Fruit fly (Drosophila melanogaster): ENCODE data around the gene zye.

Gene zye

DNA sequence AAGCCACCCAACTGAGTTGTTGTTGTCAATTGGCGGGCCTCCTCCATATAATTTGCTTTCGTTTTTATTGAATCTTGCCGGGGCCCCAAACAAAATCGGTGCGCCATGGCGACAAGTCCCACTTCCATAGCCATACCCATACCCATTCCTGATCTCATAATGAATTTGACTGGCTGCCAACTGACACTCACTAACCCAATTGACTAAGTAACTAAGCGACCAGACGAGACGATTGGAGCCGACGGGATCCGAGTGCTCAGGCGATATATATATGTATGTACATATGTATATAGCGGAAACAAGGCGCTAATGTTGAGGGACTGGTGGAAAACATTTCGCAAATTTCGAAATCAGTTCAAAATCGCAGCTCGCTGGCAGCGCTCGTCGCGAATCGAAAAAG lies 53.2 kb downstream of the zye start, which contains the start of gene Tdh:
Gene Tdh (plus strand): TSS at position 346 of the 400 bp plus-strand sequence.
- no peak for TF ChIP-seq Ets98B (GFP tag; IDR thresholded peaks at IDR 0.05)
- TF ChIP-seq rn (GFP tag; IDR thresholded peaks at IDR 0.05): no peak
- no peak for TF ChIP-seq CG15710 (tag; optimal IDR thresholded peaks at IDR 0.05)
- no peak for TF ChIP-seq CG9948 (tag; optimal IDR thresholded peaks at IDR 0.05)
- TF ChIP-seq D1 (tag; optimal IDR thresholded peaks at IDR 0.05): no peak
- TF ChIP-seq CG8159 (tag; optimal IDR thresholded peaks at IDR 0.05): no peak

dm6 chr3L:20467433-20467832 lies 54.0 kb downstream of the zye start:
- TF ChIP-seq gl (tag; optimal IDR thresholded peaks at IDR 0.05): no peak
- TF ChIP-seq Pif1B (GFP tag; optimal IDR thresholded peaks at IDR 0.05): no peak
- no peak for TF ChIP-seq CG8159 (tag; optimal IDR thresholded peaks at IDR 0.05)
- TF ChIP-seq CG13204 (GFP tag; optimal IDR thresholded peaks at IDR 0.05): no peak
- no peak for TF ChIP-seq CG15710 (tag; optimal IDR thresholded peaks at IDR 0.05)
- no peak for TF ChIP-seq Pif1A (GFP tag; optimal IDR thresholded peaks at IDR 0.05)
- TF ChIP-seq CG8301 (tag; optimal IDR thresholded peaks at IDR 0.05): no peak
- TF ChIP-seq rn (GFP tag; IDR thresholded peaks at IDR 0.05): no peak
- no peak for TF ChIP-seq CG17806 (tag; optimal IDR thresholded peaks at IDR 0.05)
- TF ChIP-seq CG32121 (GFP tag; IDR thresholded peaks at IDR 0.05): no peak
- no peak for TF ChIP-seq CG12605 (GFP tag; IDR thresholded peaks at IDR 0.05)
- TF ChIP-seq CG10348 (GFP tag; IDR thresholded peaks at IDR 0.05): no peak
- no peak for TF ChIP-seq CG14655 (GFP tag; optimal IDR thresholded peaks at IDR 0.05)

- TF ChIP-seq fd96Ca (GFP tag; IDR thresholded peaks at IDR 0.05): peak; percentile 80
- TF ChIP-seq CG14655 (GFP tag; optimal IDR thresholded peaks at IDR 0.05): peak; percentile 47
- TF ChIP-seq rn (GFP tag; IDR thresholded peaks at IDR 0.05): 0 out of 2 replicates have a peak, but pooled peaks have one; percentile 24
- peak; percentile 9 for TF ChIP-seq Snoo (tag; optimal IDR thresholded peaks at IDR 0.05)
- peak; percentile 47 for TF ChIP-seq CG8301 (tag; optimal IDR thresholded peaks at IDR 0.05)
- TF ChIP-seq Ets98B (GFP tag; IDR thresholded peaks at IDR 0.05): peak; percentile 82
- no peak for TF ChIP-seq EcR (GFP tag; optimal IDR thresholded peaks at IDR 0.05)
- TF ChIP-seq CG4496 (GFP tag; IDR thresholded peaks at IDR 0.05): peak; percentile 84
- peak; percentile 55; the same call in 1 of the 2 replicates for TF ChIP-seq CG32121 (GFP tag; IDR thresholded peaks at IDR 0.05)
- peak; percentile 73 for TF ChIP-seq CG12605 (GFP tag; IDR thresholded peaks at IDR 0.05)
- TF ChIP-seq CG9948 (tag; optimal IDR thresholded peaks at IDR 0.05): no peak
- TF ChIP-seq CG34367 (tag; optimal IDR thresholded peaks at IDR 0.05): peak; percentile 11
- no peak for TF ChIP-seq CG8159 (tag; optimal IDR thresholded peaks at IDR 0.05)
These were observed 57.6 kb downstream of the zye start for dm6 chr3L:20470991-20471498.

- TF ChIP-seq CG4496 (GFP tag; IDR thresholded peaks at IDR 0.05) (peak; percentile 41; the same call in 2 of the 3 replicates), CG32121 (GFP tag; IDR thresholded peaks at IDR 0.05) (no peak), CG14655 (GFP tag; optimal IDR thresholded peaks at IDR 0.05) (peak; percentile 9), CG15710 (tag; optimal IDR thresholded peaks at IDR 0.05) (peak; percentile 51), fd96Ca (GFP tag; IDR thresholded peaks at IDR 0.05) (no peak), Pif1A (GFP tag; optimal IDR thresholded peaks at IDR 0.05) (peak; percentile 31), CG13204 (GFP tag; optimal IDR thresholded peaks at IDR 0.05) (no peak), Pif1B (GFP tag; optimal IDR thresholded peaks at IDR 0.05) (peak; percentile 40), CG17806 (tag; optimal IDR thresholded peaks at IDR 0.05) (peak; percentile 26), CG8159 (tag; optimal IDR thresholded peaks at IDR 0.05) (peak; percentile 61), EcR (GFP tag; optimal IDR thresholded peaks at IDR 0.05) (peak; percentile 69), Snoo (tag; optimal IDR thresholded peaks at IDR 0.05) (no peak), gl (tag; optimal IDR thresholded peaks at IDR 0.05) (peak; percentile 9), CG9948 (tag; optimal IDR thresholded peaks at IDR 0.05) (peak; percentile 37), CG12605 (GFP tag; IDR thresholded peaks at IDR 0.05) (0 out of 2 replicates have a peak, but pooled peaks have one; percentile 11), D1 (tag; optimal IDR thresholded peaks at IDR 0.05) (peak; percentile 49)
These were observed 58.3 kb downstream of the zye start for dm6 chr3L:20471499-20472313.

DNA sequence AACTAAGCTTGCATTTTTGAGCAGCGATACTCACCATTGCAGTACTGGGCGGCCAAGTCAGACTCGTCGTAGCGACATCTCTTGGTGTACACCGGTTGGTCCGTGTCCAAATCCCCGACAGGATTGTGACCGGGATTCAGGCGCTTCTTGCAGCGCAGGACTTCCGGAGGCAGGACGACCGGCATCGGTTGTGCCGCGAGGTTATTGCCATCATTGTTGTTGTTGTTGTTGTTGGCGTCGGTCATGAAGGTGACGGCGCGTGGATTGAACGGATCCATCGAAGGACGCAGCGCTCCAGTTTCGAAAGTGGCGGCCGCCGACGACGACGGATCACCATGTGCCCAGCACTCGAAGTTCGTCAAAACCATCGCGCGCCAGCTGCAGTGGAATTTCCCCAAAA lies 59.2 kb downstream of the zye start:
- TF ChIP-seq fd96Ca (GFP tag; IDR thresholded peaks at IDR 0.05) (no peak), CG10348 (GFP tag; IDR thresholded peaks at IDR 0.05) (no peak), D1 (tag; optimal IDR thresholded peaks at IDR 0.05) (no peak), Pif1A (GFP tag; optimal IDR thresholded peaks at IDR 0.05) (no peak), Pif1B (GFP tag; optimal IDR thresholded peaks at IDR 0.05) (no peak), EcR (GFP tag; optimal IDR thresholded peaks at IDR 0.05) (peak; percentile 33), CG17806 (tag; optimal IDR thresholded peaks at IDR 0.05) (no peak)

DNA sequence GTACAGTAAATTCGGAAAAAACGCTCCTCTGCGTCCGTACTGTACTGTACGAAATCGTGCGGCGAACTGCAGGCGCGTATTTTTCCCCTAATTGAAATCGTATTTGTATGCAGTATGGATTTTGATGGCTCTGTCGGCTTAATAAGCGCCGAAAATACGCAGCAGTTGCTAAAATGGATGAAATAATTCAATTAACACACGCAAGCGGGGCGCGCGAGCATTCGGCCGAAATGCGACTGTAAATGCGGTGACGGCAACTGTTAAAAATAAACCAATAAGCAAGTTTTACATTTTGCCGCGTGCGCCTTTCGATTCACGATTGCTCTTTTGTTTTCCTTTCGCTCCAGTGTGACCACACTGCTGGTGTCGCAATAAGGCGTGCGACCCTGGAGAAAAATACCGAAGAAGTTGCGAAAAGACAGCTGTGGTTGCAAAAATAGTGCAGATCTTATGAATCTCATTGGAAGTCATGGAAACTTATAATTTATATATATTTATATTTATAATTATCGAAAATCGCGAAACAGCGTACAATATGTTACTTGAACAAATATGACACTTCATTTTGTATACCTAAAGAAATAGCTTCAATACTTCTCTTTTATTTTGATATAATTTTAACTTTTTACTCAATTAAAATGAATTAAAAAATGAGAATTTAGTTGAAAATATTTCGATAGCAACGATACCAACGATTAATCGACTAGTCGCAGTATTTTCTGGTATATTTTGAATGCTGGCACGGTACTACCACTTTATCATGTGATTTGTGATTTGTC lies 59.8 kb downstream of the zye start, which contains the start of the genes CG32428 and CG5969:
Gene CG32428 (minus strand): TSS at position 703 of the 779 bp plus-strand sequence.
Gene CG5969 (plus strand): TSS at position 763 of the 779 bp plus-strand sequence.
- peak; percentile 51 for TF ChIP-seq Pif1B (GFP tag; optimal IDR thresholded peaks at IDR 0.05)
- TF ChIP-seq CG4496 (GFP tag; IDR thresholded peaks at IDR 0.05): peak; percentile 88
- TF ChIP-seq fd96Ca (GFP tag; IDR thresholded peaks at IDR 0.05): peak; percentile 57; the same call in 2 of the 3 replicates
- TF ChIP-seq CG8301 (tag; optimal IDR thresholded peaks at IDR 0.05): peak; percentile 65
- peak; percentile 77 for TF ChIP-seq CG14655 (GFP tag; optimal IDR thresholded peaks at IDR 0.05)
- peak; percentile 64 for TF ChIP-seq CG12605 (GFP tag; IDR thresholded peaks at IDR 0.05)
- peak; percentile 67 for TF ChIP-seq Ets98B (GFP tag; IDR thresholded peaks at IDR 0.05)
- no peak for TF ChIP-seq EcR (GFP tag; optimal IDR thresholded peaks at IDR 0.05)
- TF ChIP-seq gl (tag; optimal IDR thresholded peaks at IDR 0.05): no peak
- TF ChIP-seq CG9948 (tag; optimal IDR thresholded peaks at IDR 0.05): peak; percentile 74
- peak; percentile 81 for TF ChIP-seq CG8159 (tag; optimal IDR thresholded peaks at IDR 0.05)
- peak; percentile 80 for TF ChIP-seq CG32121 (GFP tag; IDR thresholded peaks at IDR 0.05)
- TF ChIP-seq CG17806 (tag; optimal IDR thresholded peaks at IDR 0.05): peak; percentile 72
- TF ChIP-seq CG13204 (GFP tag; optimal IDR thresholded peaks at IDR 0.05): no peak
- peak; percentile 72 for TF ChIP-seq Snoo (tag; optimal IDR thresholded peaks at IDR 0.05)
- TF ChIP-seq Pif1A (GFP tag; optimal IDR thresholded peaks at IDR 0.05): peak; percentile 52
- no peak for TF ChIP-seq CG10348 (GFP tag; IDR thresholded peaks at IDR 0.05)
- TF ChIP-seq CG34367 (tag; optimal IDR thresholded peaks at IDR 0.05): peak; percentile 71
- peak; percentile 82 for TF ChIP-seq CG15710 (tag; optimal IDR thresholded peaks at IDR 0.05)
- peak; percentile 18 for TF ChIP-seq D1 (tag; optimal IDR thresholded peaks at IDR 0.05)
- TF ChIP-seq rn (GFP tag; IDR thresholded peaks at IDR 0.05): peak; percentile 61
